Fruit fly (Drosophila melanogaster) whole organism, embryonic: ENCODE results near the gene drn.
A peak's percentile ranks its signal among the peaks of the same experiment; 100 is the strongest.

Source experiments
- Aef1 ChIP-seq: fragments of 200-800 bp; sonication (Bioruptor generic); IDR thresholded peaks from 3 replicates; pipeline ENCODE4 v1.3.6; 2022; ENCODE audit warnings: missing biosample characterization, missing genetic modification characterization
- Atf-2 ChIP-seq: fragments of 200-800 bp; sonication (Bioruptor generic); optimal IDR thresholded peaks from 2 replicates; lab custom pipeline; 2016; ENCODE audit warnings: missing biosample characterization, missing genetic modification characterization
- CG10274 ChIP-seq: fragments of 200-800 bp; sonication (Bioruptor generic); optimal IDR thresholded peaks from 3 replicates; lab custom pipeline; 2017; ENCODE audit warnings: missing biosample characterization, mild to moderate bottlenecking, missing genetic modification characterization
- CG10462 ChIP-seq: fragments of 200-800 bp; sonication (Bioruptor generic); optimal IDR thresholded peaks from 2 replicates; lab custom pipeline; 2016; ENCODE audit warnings: missing biosample characterization, missing genetic modification characterization
- CG11723 ChIP-seq: fragments of 200-800 bp; sonication (Bioruptor generic); optimal IDR thresholded peaks from 2 replicates; lab custom pipeline; 2017; ENCODE audit warnings: missing biosample characterization, mild to moderate bottlenecking, missing genetic modification characterization
- CG15601 ChIP-seq: fragments of 200-800 bp; sonication (Bioruptor generic); optimal IDR thresholded peaks from 3 replicates; lab custom pipeline; 2019; ENCODE audit warnings: missing biosample characterization, mild to moderate bottlenecking, missing genetic modification characterization, moderate library complexity
- CG15696 ChIP-seq: fragments of 200-800 bp; sonication (Bioruptor generic); optimal IDR thresholded peaks from 2 replicates; lab custom pipeline; 2019; ENCODE audit warnings: missing biosample characterization, mild to moderate bottlenecking, missing genetic modification characterization, moderate library complexity
- CG18011 ChIP-seq: fragments of 200-800 bp; sonication (Bioruptor generic); optimal IDR thresholded peaks from 2 replicates; lab custom pipeline; 2017; ENCODE audit warnings: missing biosample characterization, missing genetic modification characterization, mild to moderate bottlenecking, moderate library complexity, missing genotype
- CG18476 ChIP-seq: fragments of 200-800 bp; sonication (Bioruptor generic); optimal IDR thresholded peaks from 2 replicates; lab custom pipeline; 2016; ENCODE audit warnings: missing biosample characterization, mild to moderate bottlenecking, missing genetic modification characterization
- CG18764 ChIP-seq: fragments of 200-800 bp; sonication (Bioruptor generic); optimal IDR thresholded peaks from 3 replicates; lab custom pipeline; 2016; ENCODE audit warnings: missing biosample characterization, missing genetic modification characterization
- CG32532 ChIP-seq: fragments of 200-800 bp; sonication (Bioruptor generic); IDR thresholded peaks from 2 replicates; pipeline ENCODE4 v1.3.6; 2022; ENCODE audit warnings: missing biosample characterization, missing genetic modification characterization
- CG3407 ChIP-seq: fragments of 200-800 bp; sonication (Bioruptor generic); optimal IDR thresholded peaks from 2 replicates; lab custom pipeline; 2018; ENCODE audit warnings: missing biosample characterization, mild to moderate bottlenecking, missing genetic modification characterization
- CG4404 ChIP-seq: fragments of 200-800 bp; sonication (Bioruptor generic); IDR thresholded peaks from 2 replicates; pipeline ENCODE4 v1.3.6; 2022; ENCODE audit warnings: missing biosample characterization, missing genetic modification characterization
- CG4617 ChIP-seq: fragments of 200-800 bp; sonication (Bioruptor generic); optimal IDR thresholded peaks from 3 replicates; lab custom pipeline; 2016; ENCODE audit warnings: missing biosample characterization, missing genetic modification characterization, borderline replicate concordance
- CG7963 ChIP-seq: fragments of 200-800 bp; sonication (Bioruptor generic); IDR thresholded peaks from 3 replicates; pipeline ENCODE4 v1.3.6; 2022; ENCODE audit warnings: missing biosample characterization, missing genetic modification characterization; ENCODE audit not compliant: partially characterized antibody
- CG8478 ChIP-seq: fragments of >200 bp; optimal IDR thresholded peaks from 2 replicates; lab custom pipeline; 2018
- CG9215 ChIP-seq: fragments of 200-800 bp; sonication (Bioruptor generic); IDR thresholded peaks from 2 replicates; pipeline ENCODE4 v1.3.6; 2022; ENCODE audit warnings: missing biosample characterization, missing genetic modification characterization
- CG9876 ChIP-seq: fragments of 200-800 bp; sonication (Bioruptor generic); optimal IDR thresholded peaks from 2 replicates; lab custom pipeline; 2016; ENCODE audit warnings: missing biosample characterization, missing genetic modification characterization
- CG9932 ChIP-seq: fragments of 200-800 bp; sonication (Bioruptor generic); IDR thresholded peaks from 2 replicates; pipeline ENCODE4 v1.3.6; 2022; ENCODE audit warnings: missing biosample characterization, missing genetic modification characterization
- Deaf1 ChIP-seq: fragments of 200-800 bp; optimal IDR thresholded peaks from 3 replicates; lab custom pipeline; 2019; ENCODE audit warnings: missing biosample characterization, mild to moderate bottlenecking, missing genetic modification characterization, moderate library complexity
- Ets97D ChIP-seq: fragments of 200-800 bp; sonication (Bioruptor generic); optimal IDR thresholded peaks from 3 replicates; lab custom pipeline; 2016; ENCODE audit warnings: missing biosample characterization, missing genetic modification characterization
- Fer1 ChIP-seq: fragments of 200-800 bp; sonication (Bioruptor generic); optimal IDR thresholded peaks from 2 replicates; lab custom pipeline; 2017; ENCODE audit warnings: missing biosample characterization, mild to moderate bottlenecking, missing genetic modification characterization
- Fer3 ChIP-seq: fragments of 200-800 bp; sonication (Bioruptor generic); optimal IDR thresholded peaks from 2 replicates; lab custom pipeline; 2018; ENCODE audit warnings: missing biosample characterization, mild to moderate bottlenecking, missing genetic modification characterization, moderate library complexity
- Hey ChIP-seq: fragments of 200-800 bp; sonication (Bioruptor generic); optimal IDR thresholded peaks from 3 replicates; lab custom pipeline; 2018; ENCODE audit warnings: missing biosample characterization, mild to moderate bottlenecking, missing genetic modification characterization
- Hr78 ChIP-seq, 2 experiments: fragments of 200-800 bp in 1 of 2; fragments of >200 bp in 1 of 2; sonication (Bioruptor generic) in 1 of 2; optimal IDR thresholded peaks; 2 replicates each; lab custom pipeline; 2017 to 2019; ENCODE audit warnings: missing biosample characterization in 2 of 2, missing genetic modification characterization in 2 of 2, mild to moderate bottlenecking in 1 of 2, moderate library complexity in 1 of 2
- Optix ChIP-seq: fragments of 200-800 bp; sonication (Bioruptor generic); IDR thresholded peaks from 3 replicates; pipeline ENCODE4 v1.3.6; 2022; ENCODE audit warnings: missing biosample characterization, missing genetic modification characterization
- Poxn ChIP-seq: fragments of 200-800 bp; sonication (Bioruptor generic); IDR thresholded peaks from 2 replicates; pipeline ENCODE4 v1.3.6; 2022; ENCODE audit warnings: missing biosample characterization, missing genetic modification characterization
- ash1 ChIP-seq: fragments of 200-800 bp; sonication (Bioruptor generic); optimal IDR thresholded peaks from 2 replicates; lab custom pipeline; 2018; ENCODE audit warnings: missing biosample characterization, mild to moderate bottlenecking, missing genetic modification characterization
- br ChIP-seq: fragments of >200 bp; optimal IDR thresholded peaks from 2 replicates; lab custom pipeline; 2017
- caup ChIP-seq: fragments of 200-800 bp; sonication (Bioruptor generic); optimal IDR thresholded peaks from 3 replicates; lab custom pipeline; 2017; ENCODE audit warnings: missing biosample characterization, mild to moderate bottlenecking, missing genetic modification characterization, moderate library complexity; ENCODE audit not compliant: severe bottlenecking
- cg ChIP-seq: fragments of 200-800 bp; sonication (Bioruptor generic); optimal IDR thresholded peaks from 3 replicates; lab custom pipeline; 2019; ENCODE audit warnings: missing biosample characterization, mild to moderate bottlenecking, missing genetic modification characterization, moderate library complexity
- croc ChIP-seq: fragments of 200-800 bp; sonication (Bioruptor generic); conservative IDR thresholded peaks from 3 replicates; pipeline ENCODE4 v1.3.6; 2022; ENCODE audit warnings: missing biosample characterization, missing genetic modification characterization
- emc ChIP-seq: fragments of 200-800 bp; sonication (Bioruptor generic); optimal IDR thresholded peaks from 2 replicates; lab custom pipeline; 2016; ENCODE audit warnings: missing biosample characterization, missing genetic modification characterization
- exex ChIP-seq: fragments of 200-800 bp; sonication (Bioruptor generic); optimal IDR thresholded peaks from 4 replicates; lab custom pipeline; 2018; ENCODE audit warnings: missing biosample characterization, mild to moderate bottlenecking, missing genetic modification characterization, moderate library complexity
- fd3F ChIP-seq: fragments of 200-800 bp; sonication (Bioruptor generic); optimal IDR thresholded peaks from 2 replicates; lab custom pipeline; 2018; ENCODE audit warnings: missing biosample characterization, mild to moderate bottlenecking, missing genetic modification characterization, moderate library complexity
- fru ChIP-seq: fragments of >200 bp; optimal IDR thresholded peaks from 2 replicates; lab custom pipeline; 2017
- gce ChIP-seq: fragments of 200-800 bp; sonication (Bioruptor generic); IDR thresholded peaks from 3 replicates; pipeline ENCODE4 v1.3.6; 2022; ENCODE audit warnings: missing biosample characterization, missing genetic modification characterization
- hb ChIP-seq: fragments of 200-800 bp; sonication (Bioruptor generic); IDR thresholded peaks from 3 replicates; pipeline ENCODE4 v1.3.6; 2022; ENCODE audit warnings: missing biosample characterization, missing genetic modification characterization; ENCODE audit not compliant: partially characterized antibody
- inv ChIP-seq: fragments of 200-800 bp; sonication (Bioruptor generic); IDR thresholded peaks from 2 replicates; pipeline ENCODE4 v1.3.6; 2022; ENCODE audit warnings: missing biosample characterization, missing genetic modification characterization; ENCODE audit not compliant: partially characterized antibody
- lola ChIP-seq, 3 experiments: fragments of >200 bp in 2 of 3; fragments of 200-800 bp in 1 of 3; sonication (Bioruptor generic) in 1 of 3; optimal IDR thresholded peaks; 2 replicates each; lab custom pipeline; 2017 to 2019; ENCODE audit warnings: missing biosample characterization in 3 of 3, missing genetic modification characterization in 3 of 3, mild to moderate bottlenecking in 1 of 3, moderate library complexity in 1 of 3
- nau ChIP-seq: fragments of 200-800 bp; sonication (Bioruptor generic); optimal IDR thresholded peaks from 3 replicates; lab custom pipeline; 2017; ENCODE audit warnings: missing biosample characterization, mild to moderate bottlenecking, missing genetic modification characterization, missing genetic modification reagents
- nerfin-2 ChIP-seq: fragments of 200-800 bp; sonication (Bioruptor generic); IDR thresholded peaks from 2 replicates; pipeline ENCODE4 v1.3.6; 2022; ENCODE audit warnings: missing biosample characterization, missing genetic modification characterization; ENCODE audit not compliant: partially characterized antibody
- nmo ChIP-seq: fragments of 200-800 bp; sonication (Bioruptor generic); optimal IDR thresholded peaks from 2 replicates; lab custom pipeline; 2018; ENCODE audit warnings: missing biosample characterization, mild to moderate bottlenecking, missing genetic modification characterization, moderate library complexity
- pita ChIP-seq: fragments of 200-800 bp; sonication (Bioruptor generic); optimal IDR thresholded peaks from 2 replicates; lab custom pipeline; 2017; ENCODE audit warnings: missing biosample characterization, mild to moderate bottlenecking, missing genetic modification characterization
- pzg ChIP-seq: fragments of 200-800 bp; sonication (Bioruptor generic); optimal IDR thresholded peaks from 3 replicates; lab custom pipeline; 2018; ENCODE audit warnings: missing biosample characterization, mild to moderate bottlenecking, missing genetic modification characterization, moderate library complexity
- ro ChIP-seq: fragments of 200-800 bp; sonication (Bioruptor generic); IDR thresholded peaks from 2 replicates; pipeline ENCODE4 v1.3.6; 2022; ENCODE audit warnings: missing biosample characterization, missing genetic modification characterization
- schlank ChIP-seq: fragments of 200-800 bp; sonication (Bioruptor generic); optimal IDR thresholded peaks from 2 replicates; lab custom pipeline; 2018; ENCODE audit warnings: missing biosample characterization, mild to moderate bottlenecking, missing genetic modification characterization
- sob ChIP-seq: fragments of 200-800 bp; sonication (Bioruptor generic); IDR thresholded peaks from 2 replicates; pipeline ENCODE4 v1.3.6; 2022; ENCODE audit warnings: missing biosample characterization, missing genetic modification characterization
- sug ChIP-seq: fragments of 200-800 bp; optimal IDR thresholded peaks from 2 replicates; lab custom pipeline; 2019; ENCODE audit warnings: missing biosample characterization, mild to moderate bottlenecking, missing genetic modification characterization, moderate library complexity
- zen ChIP-seq: fragments of 200-800 bp; sonication (Bioruptor generic); optimal IDR thresholded peaks from 3 replicates; lab custom pipeline; 2018; ENCODE audit warnings: missing biosample characterization, mild to moderate bottlenecking, missing genetic modification characterization, moderate library complexity

drn gene

DNA sequence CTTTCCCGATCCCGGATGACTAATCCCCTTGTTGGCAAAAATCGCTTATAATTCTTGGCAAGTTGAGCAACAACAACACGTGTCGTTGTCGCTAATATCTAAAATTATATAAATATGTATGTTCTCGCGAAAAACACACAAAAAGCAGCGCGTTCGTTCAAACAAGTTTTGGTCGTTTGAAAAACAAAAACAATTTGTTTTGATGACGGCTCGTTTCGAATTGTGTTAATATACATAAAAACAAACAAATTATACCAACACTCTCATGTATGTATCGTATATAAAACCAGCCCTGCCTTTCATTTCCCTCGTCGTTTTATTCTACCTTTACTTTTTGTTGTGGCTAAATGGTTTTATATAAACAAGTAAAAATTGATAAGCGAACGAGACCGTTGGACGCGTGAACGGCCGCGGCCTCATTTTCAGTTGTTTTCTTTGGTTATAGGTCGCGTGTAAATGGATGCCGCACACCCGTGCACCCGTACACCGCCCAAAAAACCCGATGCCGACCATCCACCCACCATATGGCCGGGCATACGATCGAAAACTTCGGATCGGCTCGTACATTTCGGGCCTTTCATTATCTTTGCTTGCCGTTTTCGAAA, 4.3 kb downstream of the drn start (continued):
- TF ChIP-seq Atf-2 (GFP tag; lab: Kevin White, UChicago), result no peak
- TF ChIP-seq emc (GFP tag; lab: Kevin White, UChicago), result no peak
- TF ChIP-seq CG15601 (tag; lab: Kevin White, UChicago), result no peak
- no peak for TF ChIP-seq nerfin-2
- no peak for TF ChIP-seq br (lab: Kevin White, UChicago)
- TF ChIP-seq pita, result no peak
- TF ChIP-seq cg (GFP tag; lab: Kevin White, UChicago), result peak; percentile 26
- no peak for TF ChIP-seq Aef1 (GFP tag; lab: Robert Waterston, UW)
- TF ChIP-seq schlank, result peak; percentile 7
- TF ChIP-seq CG18764 (GFP tag; lab: Kevin White, UChicago), result no peak
- TF ChIP-seq CG18011 (GFP tag; lab: Kevin White, UChicago), result no peak
- TF ChIP-seq croc, result no peak
- TF ChIP-seq Ets97D (GFP tag; lab: Kevin White, UChicago), result no peak
- no peak for TF ChIP-seq Poxn (GFP tag; lab: Robert Waterston, UW)
- TF ChIP-seq sob (GFP tag; lab: Robert Waterston, UW), result peak; percentile 9; the same call in 1 of the 2 replicates
- TF ChIP-seq caup (GFP tag; lab: Kevin White, UChicago), result no peak
- TF ChIP-seq CG9876, result no peak
- no peak for TF ChIP-seq CG8478
- no peak for TF ChIP-seq CG10462 (GFP tag; lab: Kevin White, UChicago)
- no peak for TF ChIP-seq ro
- TF ChIP-seq nau, result no peak
- TF ChIP-seq lola (GFP tag; optimal IDR thresholded peaks at IDR 0.05; lab: Kevin White, UChicago), result no peak
- TF ChIP-seq Fer1, result no peak
- TF ChIP-seq Hr78 (GFP tag; optimal IDR thresholded peaks at IDR 0.05; lab: Kevin White, UChicago), result peak in 1 of 2 experiments; percentile 55
- TF ChIP-seq ash1 (GFP tag; lab: Kevin White, UChicago), result peak; percentile 52
- peak; percentile 10 for TF ChIP-seq exex (tag; lab: Kevin White, UChicago)
- TF ChIP-seq sug (tag; lab: Kevin White, UChicago), result peak; percentile 63
- no peak for TF ChIP-seq fru (lab: Kevin White, UChicago)
- TF ChIP-seq CG32532 (GFP tag; lab: Robert Waterston, UW), result no peak
- TF ChIP-seq CG10274 (GFP tag; lab: Kevin White, UChicago), result no peak
- peak; percentile 18; the same call in 1 of the 2 replicates for TF ChIP-seq CG9932 (GFP tag; lab: Robert Waterston, UW)
- no peak for TF ChIP-seq CG4404 (GFP tag; lab: Robert Waterston, UW)
- TF ChIP-seq gce (GFP tag; lab: Robert Waterston, UW), result no peak
- no peak for TF ChIP-seq CG15696 (tag; lab: Kevin White, UChicago)
- TF ChIP-seq CG11723 (GFP tag; lab: Kevin White, UChicago), result no peak
- peak; percentile 11 for TF ChIP-seq CG18476
- no peak for TF ChIP-seq hb (GFP tag; lab: Robert Waterston, UW)
- TF ChIP-seq Fer3 (tag; lab: Kevin White, UChicago), result no peak
- no peak for TF ChIP-seq inv
- TF ChIP-seq CG4617 (GFP tag; lab: Kevin White, UChicago), result no peak
- TF ChIP-seq fd3F, result no peak
- no peak for TF ChIP-seq pzg (GFP tag; lab: Kevin White, UChicago)
- TF ChIP-seq nmo (GFP tag; lab: Kevin White, UChicago), result no peak
- TF ChIP-seq CG3407, result no peak
- TF ChIP-seq Deaf1 (tag; lab: Kevin White, UChicago), result peak; percentile 91
- TF ChIP-seq Optix (GFP tag; lab: Robert Waterston, UW), result no peak
- TF ChIP-seq zen (tag; lab: Kevin White, UChicago), result peak; percentile 50
- TF ChIP-seq CG7963 (GFP tag; lab: Robert Waterston, UW), result no peak
- no peak for TF ChIP-seq CG9215 (GFP tag; lab: Robert Waterston, UW)
- no peak for TF ChIP-seq Hey (tag; lab: Kevin White, UChicago)
